Fruit fly (Drosophila melanogaster) whole organism, prepupa: Measurements from ENCODE around the gene rno.

ENCODE experiments used
- CG10669 ChIP-seq: fragments of 200-800 bp; sonication (Bioruptor generic); optimal IDR thresholded peaks from 3 replicates; lab custom pipeline; 2018; ENCODE audit warnings: missing biosample characterization, mild to moderate bottlenecking, missing genetic modification characterization, moderate library complexity
- CG15336 ChIP-seq: fragments of 200-800 bp; sonication (Bioruptor generic); IDR thresholded peaks from 2 replicates; pipeline ENCODE4 v1.3.6; 2022; ENCODE audit warnings: missing biosample characterization, missing genetic modification characterization
- CG1621 ChIP-seq: fragments of 200-800 bp; sonication (Bioruptor generic); optimal IDR thresholded peaks from 3 replicates; lab custom pipeline; 2018; ENCODE audit warnings: missing biosample characterization, mild to moderate bottlenecking, missing genetic modification characterization
- CG16779 ChIP-seq: fragments of 200-800 bp; sonication (Bioruptor generic); optimal IDR thresholded peaks from 3 replicates; lab custom pipeline; 2017; ENCODE audit warnings: missing biosample characterization, mild to moderate bottlenecking, missing genetic modification characterization
- CG3032 ChIP-seq: fragments of 200-800 bp; optimal IDR thresholded peaks from 2 replicates; lab custom pipeline; 2019; ENCODE audit warnings: missing biosample characterization, mild to moderate bottlenecking, missing genetic modification characterization, moderate library complexity
- CG32006 ChIP-seq: fragments of 200-800 bp; sonication (Bioruptor generic); optimal IDR thresholded peaks from 3 replicates; lab custom pipeline; 2017; ENCODE audit warnings: missing biosample characterization, mild to moderate bottlenecking, missing genetic modification characterization
- CG34406 ChIP-seq: fragments of 200-800 bp; sonication (Bioruptor generic); optimal IDR thresholded peaks from 3 replicates; lab custom pipeline; 2016; ENCODE audit warnings: missing biosample characterization, missing genetic modification characterization
- CG6163 ChIP-seq: fragments of 200-800 bp; sonication (Bioruptor generic); IDR thresholded peaks from 3 replicates; pipeline ENCODE4 v1.3.6; 2022; ENCODE audit warnings: missing biosample characterization, missing genetic modification characterization
- CG6808 ChIP-seq: fragments of 200-800 bp; sonication (Bioruptor generic); optimal IDR thresholded peaks from 3 replicates; lab custom pipeline; 2017; ENCODE audit warnings: missing biosample characterization, missing genetic modification characterization, mild to moderate bottlenecking, moderate library complexity, missing genetic modification reagents
- CG6854 ChIP-seq: fragments of 200-800 bp; sonication (Bioruptor generic); optimal IDR thresholded peaks from 2 replicates; lab custom pipeline; 2017; ENCODE audit warnings: missing biosample characterization, mild to moderate bottlenecking, missing genetic modification characterization
- CG8319 ChIP-seq: fragments of 200-800 bp; sonication (Bioruptor generic); optimal IDR thresholded peaks from 3 replicates; lab custom pipeline; 2016; ENCODE audit warnings: missing biosample characterization, missing genetic modification characterization
- Eip78C ChIP-seq: fragments of 200-800 bp; sonication (Bioruptor generic); peaks from one replicate; lab custom pipeline; 2016; ENCODE audit warnings: missing biosample characterization, missing genetic modification characterization
- Eip93F ChIP-seq: fragments of 200-800 bp; sonication (Bioruptor generic); optimal IDR thresholded peaks from 2 replicates; lab custom pipeline; 2016; ENCODE audit warnings: missing biosample characterization, mild to moderate bottlenecking, missing genetic modification characterization
- Gug ChIP-seq: fragments of 200-800 bp; sonication (Bioruptor generic); IDR thresholded peaks from 2 replicates; pipeline ENCODE4 v1.3.6; 2022; ENCODE audit warnings: missing biosample characterization, missing genetic modification characterization
- Hr4 ChIP-seq: fragments of 200-800 bp; sonication (Bioruptor generic); optimal IDR thresholded peaks from 3 replicates; lab custom pipeline; 2016; ENCODE audit warnings: missing biosample characterization, missing genetic modification characterization
- Lpt ChIP-seq: fragments of 200-800 bp; sonication (Bioruptor generic); optimal IDR thresholded peaks from 3 replicates; lab custom pipeline; 2016; ENCODE audit warnings: missing biosample characterization, missing genetic modification characterization
- Smox ChIP-seq: fragments of 200-800 bp; sonication (Bioruptor generic); optimal IDR thresholded peaks from 3 replicates; lab custom pipeline; 2016; ENCODE audit warnings: missing biosample characterization, missing genetic modification characterization
- Sox102F ChIP-seq: fragments of 200-800 bp; sonication (Bioruptor generic); optimal IDR thresholded peaks from 2 replicates; lab custom pipeline; 2016; ENCODE audit warnings: missing biosample characterization, mild to moderate bottlenecking, missing genetic modification characterization
- Sox14 ChIP-seq: fragments of 200-800 bp; sonication (Bioruptor generic); optimal IDR thresholded peaks from 3 replicates; lab custom pipeline; 2016; ENCODE audit warnings: missing biosample characterization, missing genetic modification characterization
- achi ChIP-seq: fragments of 200-800 bp; sonication (Bioruptor generic); optimal IDR thresholded peaks from 3 replicates; lab custom pipeline; 2016; ENCODE audit warnings: missing biosample characterization, missing genetic modification characterization
- dsx ChIP-seq: fragments of 200-800 bp; optimal IDR thresholded peaks from 3 replicates; lab custom pipeline; 2019; ENCODE audit warnings: missing biosample characterization, mild to moderate bottlenecking, missing genetic modification characterization, moderate library complexity; ENCODE audit not compliant: poor library complexity, severe bottlenecking
- eg ChIP-seq: fragments of 200-800 bp; sonication (Bioruptor generic); IDR thresholded peaks from 3 replicates; pipeline ENCODE4 v1.3.6; 2022; ENCODE audit warnings: missing biosample characterization, missing genetic modification characterization
- esn ChIP-seq: fragments of 200-800 bp; sonication (Bioruptor generic); optimal IDR thresholded peaks from 2 replicates; lab custom pipeline; 2016; ENCODE audit warnings: missing biosample characterization, mild to moderate bottlenecking, missing genetic modification characterization, moderate library complexity
- fd85E ChIP-seq: fragments of 200-800 bp; sonication (Bioruptor generic); optimal IDR thresholded peaks from 3 replicates; lab custom pipeline; 2016; ENCODE audit warnings: missing biosample characterization, missing genetic modification characterization
- fkh ChIP-seq: fragments of 200-800 bp; sonication (Bioruptor generic); optimal IDR thresholded peaks from 3 replicates; lab custom pipeline; 2017; ENCODE audit warnings: missing biosample characterization, mild to moderate bottlenecking, missing genetic modification characterization, moderate library complexity
- salr ChIP-seq, 2 experiments: fragments of 200-800 bp; sonication (Bioruptor generic); optimal IDR thresholded peaks; 3 replicates each; lab custom pipeline; 2016 to 2018; ENCODE audit warnings: missing biosample characterization in 2 of 2, missing genetic modification characterization in 2 of 2, mild to moderate bottlenecking in 1 of 2
- ss ChIP-seq, 2 experiments: fragments of 200-800 bp; sonication (Bioruptor generic); optimal IDR thresholded peaks; 2 replicates in 1 of 2; 3 replicates in 1 of 2; lab custom pipeline; 2017 to 2018; ENCODE audit warnings: mild to moderate bottlenecking in 2 of 2, missing biosample characterization in 2 of 2, missing genetic modification characterization in 2 of 2, moderate library complexity in 1 of 2
- svp ChIP-seq: fragments of 200-800 bp; sonication (Bioruptor generic); peaks from one replicate; lab custom pipeline; 2016; ENCODE audit warnings: missing biosample characterization, missing genetic modification characterization
- vri ChIP-seq: fragments of 200-800 bp; sonication (Bioruptor generic); optimal IDR thresholded peaks from 3 replicates; lab custom pipeline; 2016; ENCODE audit warnings: missing biosample characterization, mild to moderate bottlenecking, missing genetic modification characterization

The rno gene

DNA sequence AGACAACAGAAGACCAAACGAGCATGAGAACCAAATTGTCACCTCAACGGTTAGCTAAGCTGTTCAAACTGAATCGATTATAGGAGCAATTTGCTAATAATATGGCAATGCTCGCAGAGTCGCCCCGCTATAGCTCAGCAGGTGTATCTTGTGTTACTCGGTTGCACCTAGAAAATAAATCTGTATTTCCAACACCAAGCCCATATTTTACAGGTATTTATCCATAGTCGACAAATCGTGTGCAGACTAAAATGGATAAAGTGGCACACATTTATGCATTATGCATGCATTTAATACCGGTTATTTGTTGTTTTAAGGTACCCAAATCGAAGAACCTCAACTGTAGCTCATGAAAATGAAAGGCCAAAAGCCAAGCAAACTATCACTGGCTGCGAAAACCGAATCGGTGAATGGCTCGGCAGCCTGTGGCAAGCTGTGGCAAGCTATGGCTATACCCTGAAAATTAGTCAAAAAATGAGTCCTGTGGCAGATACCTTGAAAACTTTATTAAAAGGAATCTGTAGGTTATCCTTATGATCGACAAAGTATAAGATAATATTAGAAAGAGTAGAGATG, 20.6 kb downstream of the rno start, which contains the start of gene Vdup1:
Vdup1 (minus strand) TSS at position 51 of the 576 bp plus-strand sequence.
- TF ChIP-seq CG16779: no peak
- peak; percentile 5 for TF ChIP-seq Hr4
- TF ChIP-seq Sox102F (GFP tag; lab: Kevin White, UChicago): no peak
- no peak for TF ChIP-seq CG15336 (GFP tag; lab: Robert Waterston, UW)
- TF ChIP-seq Gug (GFP tag; lab: Robert Waterston, UW): no peak
- no peak for TF ChIP-seq Sox14 (GFP tag; lab: Kevin White, UChicago)
- TF ChIP-seq CG8319 (GFP tag; lab: Kevin White, UChicago): no peak
- TF ChIP-seq salr (GFP tag; optimal IDR thresholded peaks at IDR 0.05; lab: Kevin White, UChicago): no peak
- TF ChIP-seq esn (GFP tag; lab: Kevin White, UChicago): no peak
- no peak for TF ChIP-seq CG6808
- no peak for TF ChIP-seq CG34406
- TF ChIP-seq fkh: no peak
- TF ChIP-seq Eip78C (GFP tag; lab: Kevin White, UChicago): peak; percentile 62
- TF ChIP-seq eg (GFP tag; lab: Robert Waterston, UW): peak; percentile 12; the same call in 1 of the 3 replicates

DNA sequence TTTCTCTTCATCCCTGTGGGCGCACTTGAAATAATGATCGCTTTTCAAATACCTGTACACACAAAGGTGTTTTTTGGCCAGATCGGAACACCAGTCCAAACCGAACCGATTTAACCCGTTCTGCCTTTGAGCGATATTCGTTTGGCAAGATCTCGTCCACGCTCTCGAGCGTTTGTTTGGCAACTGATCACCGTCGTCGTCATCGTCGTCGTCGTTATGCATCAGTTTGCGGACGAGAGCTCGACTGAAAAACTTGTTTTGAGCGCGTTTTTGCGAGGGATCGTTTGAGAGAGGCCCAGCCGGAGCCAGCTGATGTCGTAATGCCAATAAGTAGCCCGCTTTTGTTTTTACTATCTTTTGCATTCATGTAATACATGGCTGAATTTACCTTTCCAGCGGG, 21.1 kb downstream of the rno start:
- TF ChIP-seq CG6163 (GFP tag; lab: Robert Waterston, UW): 0 out of 3 replicates have a peak, but pooled peaks have one; percentile 24
- peak; percentile 21 for TF ChIP-seq Lpt (GFP tag; lab: Kevin White, UChicago)
- 0 out of 3 replicates have a peak, but pooled peaks have one; percentile 16 for TF ChIP-seq eg (GFP tag; lab: Robert Waterston, UW)
- no peak for TF ChIP-seq Smox (GFP tag; lab: Kevin White, UChicago)
- TF ChIP-seq vri (GFP tag; lab: Kevin White, UChicago): peak; percentile 68
- no peak for TF ChIP-seq Eip93F (GFP tag; lab: Kevin White, UChicago)
- TF ChIP-seq fkh: peak; percentile 30
- no peak for TF ChIP-seq esn (GFP tag; lab: Kevin White, UChicago)
- no peak for TF ChIP-seq CG1621 (tag; lab: Kevin White, UChicago)
- TF ChIP-seq CG6854 (GFP tag; lab: Kevin White, UChicago): peak; percentile 17

DNA sequence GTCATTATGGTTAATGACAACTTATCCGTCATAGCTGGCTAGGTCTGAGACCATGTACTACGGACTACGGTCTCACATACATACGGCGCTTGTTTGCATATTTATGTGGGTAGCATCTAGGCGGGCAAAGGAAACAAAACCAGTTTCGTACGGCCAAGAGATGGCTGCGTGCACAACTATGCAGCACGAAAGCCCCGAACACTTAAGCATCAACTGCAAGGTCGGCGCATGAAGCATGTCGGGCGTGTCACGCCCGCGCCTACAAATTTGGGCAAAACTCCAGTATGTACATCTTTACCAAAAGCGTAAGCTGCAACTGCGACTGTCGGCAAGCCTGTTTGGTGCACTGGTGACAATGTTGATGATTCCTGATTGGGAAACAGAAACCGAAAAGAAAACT, 21.6 kb downstream of the rno start:
- TF ChIP-seq fkh (peak; percentile 11), ss (GFP tag; optimal IDR thresholded peaks at IDR 0.05; lab: Kevin White, UChicago) (peak; percentile 23 to 62), CG10669 (no peak), fd85E (GFP tag; lab: Kevin White, UChicago) (no peak), dsx (peak; percentile 9), Eip78C (GFP tag; lab: Kevin White, UChicago) (peak; percentile 46), eg (GFP tag; lab: Robert Waterston, UW) (0 out of 3 replicates have a peak, but pooled peaks have one; percentile 28), CG1621 (tag; lab: Kevin White, UChicago) (peak; percentile 83)

DNA sequence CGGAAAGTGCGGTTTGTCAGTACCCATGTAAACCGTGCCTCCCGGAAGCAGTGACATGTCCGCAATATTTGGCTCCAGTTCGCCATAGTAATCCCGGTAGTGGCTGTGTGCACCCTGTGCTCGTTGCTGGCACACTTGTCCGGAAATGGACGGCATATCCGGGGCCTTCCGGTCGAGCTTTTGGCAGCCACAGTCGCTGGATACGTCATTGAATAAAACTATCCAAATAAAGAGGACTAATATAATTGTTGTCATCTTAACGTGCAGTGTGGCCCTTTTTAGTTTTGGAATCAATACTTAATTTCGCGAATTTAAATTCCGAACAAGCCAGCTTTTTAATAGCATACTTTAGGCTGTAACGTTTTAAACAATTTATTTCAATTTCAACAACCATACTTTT, 23.6 kb downstream of the rno start, which contains the start of gene CG7049:
CG7049 (minus strand) TSS at position 280 of the 400 bp plus-strand sequence.
- TF ChIP-seq CG3032 (tag; lab: Kevin White, UChicago) (no peak), CG15336 (GFP tag; lab: Robert Waterston, UW) (no peak), CG6854 (GFP tag; lab: Kevin White, UChicago) (peak; percentile 8), fkh (peak; percentile 28), CG1621 (tag; lab: Kevin White, UChicago) (peak; percentile 18), Eip78C (GFP tag; lab: Kevin White, UChicago) (peak; percentile 63)

DNA sequence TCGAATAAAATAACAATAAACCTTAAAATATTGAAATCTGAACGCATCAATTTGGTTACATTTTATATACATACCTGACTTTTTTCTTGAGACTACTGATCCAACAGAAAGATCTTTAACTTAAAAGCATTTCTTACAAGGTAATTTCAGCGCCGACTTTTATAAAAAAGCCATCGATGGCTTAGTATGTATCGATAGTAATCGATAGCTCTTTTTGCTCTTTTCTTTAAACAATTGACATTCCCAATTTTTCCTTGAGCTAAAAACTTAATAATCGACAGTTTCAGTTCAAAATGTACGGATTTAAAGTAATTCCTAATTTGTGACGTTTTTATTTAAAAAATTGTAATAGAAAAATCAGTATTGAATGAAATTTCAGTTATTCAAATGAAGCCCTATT, 25.1 kb downstream of the rno start:
- peak; percentile 49 for TF ChIP-seq Eip78C (GFP tag; lab: Kevin White, UChicago)
- no peak for TF ChIP-seq svp (GFP tag; lab: Kevin White, UChicago)
- no peak for TF ChIP-seq fd85E (GFP tag; lab: Kevin White, UChicago)
- peak; percentile 24 for TF ChIP-seq esn (GFP tag; lab: Kevin White, UChicago)
- peak; percentile 28 for TF ChIP-seq achi (GFP tag; lab: Kevin White, UChicago)
- no peak for TF ChIP-seq CG15336 (GFP tag; lab: Robert Waterston, UW)
- TF ChIP-seq dsx: peak; percentile 36
- TF ChIP-seq eg (GFP tag; lab: Robert Waterston, UW): no peak
- TF ChIP-seq CG32006 (GFP tag; lab: Kevin White, UChicago): no peak
